Fruit fly (Drosophila melanogaster): ENCODE measurements around the gene CG46301.

The CG46301 gene

dm6 chr2L:14133562-14134539, 30.0 kb downstream of the CG46301 start:
- TF ChIP-seq pan (optimal IDR thresholded peaks at IDR 0.05) (no peak), CrebA (GFP tag; optimal IDR thresholded peaks at IDR 0.05; ENCODE audit: borderline replicate concordance) (no peak), Dfd (GFP tag; optimal IDR thresholded peaks at IDR 0.05) (peak; percentile 31), Hr83 (GFP tag; optimal IDR thresholded peaks at IDR 0.05; ENCODE audit: poor library complexity, severe bottlenecking) (no peak), N (GFP tag; optimal IDR thresholded peaks at IDR 0.05) (no peak), sv (GFP tag; optimal IDR thresholded peaks at IDR 0.05) (no peak), psq (GFP tag; optimal IDR thresholded peaks at IDR 0.05) (peak; percentile 12), OdsH (GFP tag; optimal IDR thresholded peaks at IDR 0.05) (no peak), sage (GFP tag; optimal IDR thresholded peaks at IDR 0.05) (no peak), Hr78 (GFP tag; optimal IDR thresholded peaks at IDR 0.05) (no peak), h (GFP tag; optimal IDR thresholded peaks at IDR 0.05) (no peak), Abd-B (GFP tag; optimal IDR thresholded peaks at IDR 0.05) (no peak), GATAd (GFP tag; optimal IDR thresholded peaks at IDR 0.05) (no peak), CG32264 (GFP tag; optimal IDR thresholded peaks at IDR 0.05) (no peak), brk (GFP tag; optimal IDR thresholded peaks at IDR 0.05) (no peak), dl (GFP tag; optimal IDR thresholded peaks at IDR 0.05; ENCODE audit: insufficient read depth in 1 of 2, partially characterized antibody in 2 of 2) (no peak), Vsx2 (GFP tag; optimal IDR thresholded peaks at IDR 0.05; ENCODE audit: partially characterized antibody) (peak; percentile 22), fru (GFP tag; optimal IDR thresholded peaks at IDR 0.05) (no peak), Myc (optimal IDR thresholded peaks at IDR 0.05) (no peak)

- TF ChIP-seq Hr78 (GFP tag; optimal IDR thresholded peaks at IDR 0.05) (no peak), usp (GFP tag; optimal IDR thresholded peaks at IDR 0.05) (no peak), GATAd (GFP tag; optimal IDR thresholded peaks at IDR 0.05) (no peak), br (GFP tag; optimal IDR thresholded peaks at IDR 0.05) (no peak)
Observed at dm6 chr2L:14136197-14136596, 32.3 kb downstream of the CG46301 start.

dm6 chr2L:14141238-14141637, 37.3 kb downstream of the CG46301 start:
- TF ChIP-seq usp (GFP tag; optimal IDR thresholded peaks at IDR 0.05) (no peak), jim (GFP tag; optimal IDR thresholded peaks at IDR 0.05) (no peak), psq (GFP tag; optimal IDR thresholded peaks at IDR 0.05) (no peak), CG9705 (GFP tag; optimal IDR thresholded peaks at IDR 0.05) (no peak), fru (GFP tag; optimal IDR thresholded peaks at IDR 0.05) (peak; percentile 39), h (GFP tag; optimal IDR thresholded peaks at IDR 0.05) (peak; percentile 9), foxo (GFP tag; optimal IDR thresholded peaks at IDR 0.05) (peak in 1 of 2 experiments; percentile 22), CrebA (GFP tag; optimal IDR thresholded peaks at IDR 0.05; ENCODE audit: borderline replicate concordance) (no peak), lola (GFP tag; optimal IDR thresholded peaks at IDR 0.05) (no peak), dmrt93B (GFP tag; optimal IDR thresholded peaks at IDR 0.05) (no peak), sv (GFP tag; optimal IDR thresholded peaks at IDR 0.05) (no peak)

dm6 chr2L:14142842-14143241, 39.0 kb downstream of the CG46301 start:
- no peak for TF ChIP-seq Hr83 (GFP tag; optimal IDR thresholded peaks at IDR 0.05; ENCODE audit: poor library complexity, severe bottlenecking)
- no peak for TF ChIP-seq CrebA (GFP tag; optimal IDR thresholded peaks at IDR 0.05; ENCODE audit: borderline replicate concordance)
- TF ChIP-seq Jra (GFP tag; optimal IDR thresholded peaks at IDR 0.05) = no peak
- no peak for TF ChIP-seq usp (GFP tag; optimal IDR thresholded peaks at IDR 0.05)
- TF ChIP-seq CG32264 (GFP tag; optimal IDR thresholded peaks at IDR 0.05) = no peak
- no peak for TF ChIP-seq Mio (GFP tag; optimal IDR thresholded peaks at IDR 0.05)
- TF ChIP-seq GATAd (GFP tag; optimal IDR thresholded peaks at IDR 0.05) = no peak
- no peak for TF ChIP-seq Sp1 (GFP tag; optimal IDR thresholded peaks at IDR 0.05)
- no peak for TF ChIP-seq sage (GFP tag; optimal IDR thresholded peaks at IDR 0.05)
- no peak for TF ChIP-seq Rel (GFP tag; optimal IDR thresholded peaks at IDR 0.05)
- no peak for TF ChIP-seq Rel (tag; optimal IDR thresholded peaks at IDR 0.05)
- no peak for TF ChIP-seq Myc (optimal IDR thresholded peaks at IDR 0.05)
- TF ChIP-seq dmrt93B (GFP tag; optimal IDR thresholded peaks at IDR 0.05) = no peak
- no peak for TF ChIP-seq Hnf4 (GFP tag; optimal IDR thresholded peaks at IDR 0.05)
- TF ChIP-seq psq (GFP tag; optimal IDR thresholded peaks at IDR 0.05) = no peak
- no peak for TF ChIP-seq Abd-B (GFP tag; optimal IDR thresholded peaks at IDR 0.05)
- no peak for TF ChIP-seq lola (GFP tag; optimal IDR thresholded peaks at IDR 0.05)

Data from whole organism, wandering third instar larva.